Worm (Caenorhabditis elegans) whole organism, young adult: Measurements from ENCODE around the gene R07E5.6.
A peak's percentile ranks its signal among the peaks of the same experiment; 100 is the strongest.

Experiments used
- B0035.1 ChIP-seq: sonication (generic microtip); optimal IDR thresholded peaks from 2 replicates; lab custom pipeline; 2016; ENCODE audit warnings: missing genetic modification characterization, mild to moderate bottlenecking, missing compliant biosample characterization, missing genotype, missing genetic modification reagents
- C06A6.2 ChIP-seq: fragments of 200-800 bp; sonication (Bioruptor generic); conservative IDR thresholded peaks from 2 replicates; pipeline ENCODE4 v1.3.6; 2022; ENCODE audit warnings: missing genetic modification characterization, missing compliant biosample characterization
- C17E4.6 ChIP-seq: fragments of 200-800 bp; sonication (Bioruptor generic); IDR thresholded peaks from 2 replicates; pipeline ENCODE4 v1.3.6; 2022; ENCODE audit warnings: missing genetic modification reagents, missing genetic modification characterization, missing compliant biosample characterization
- F39B2.1 ChIP-seq: fragments of 200-800 bp; sonication (Bioruptor generic); IDR thresholded peaks from 2 replicates; pipeline ENCODE4 v1.3.6; 2022; ENCODE audit warnings: missing genetic modification reagents, missing genetic modification characterization, missing compliant biosample characterization
- F49E8.2 ChIP-seq: sonication (generic microtip); optimal IDR thresholded peaks from 3 replicates; lab custom pipeline; 2017; ENCODE audit warnings: missing genetic modification characterization, mild to moderate bottlenecking, missing compliant biosample characterization, antibody characterized with exemption, moderate library complexity; ENCODE audit not compliant: insufficient read depth
- Y53F4B.3 ChIP-seq: fragments of 200-800 bp; sonication (Bioruptor generic); IDR thresholded peaks from 2 replicates; pipeline ENCODE4 v1.3.6; 2022; ENCODE audit warnings: missing genetic modification reagents, missing genetic modification characterization, missing compliant biosample characterization
- Y79H2A.3 ChIP-seq: fragments of 200-800 bp; sonication (Bioruptor generic); conservative IDR thresholded peaks from 2 replicates; pipeline ENCODE4 v1.3.6; 2022; ENCODE audit warnings: missing genetic modification reagents, missing genetic modification characterization, missing compliant biosample characterization
- akir-1 ChIP-seq: fragments of 200-800 bp; sonication (Bioruptor generic); optimal IDR thresholded peaks from 2 replicates; lab custom pipeline; 2018; ENCODE audit warnings: mild to moderate bottlenecking, missing genetic modification characterization, moderate library complexity, missing compliant biosample characterization
- attf-6 ChIP-seq: fragments of 200-800 bp; sonication (Bioruptor generic); IDR thresholded peaks from 2 replicates; pipeline ENCODE4 v1.3.6; 2022; ENCODE audit warnings: missing genetic modification reagents, missing genetic modification characterization, missing compliant biosample characterization
- bed-2 ChIP-seq: fragments of 200-800 bp; sonication (Bioruptor generic); IDR thresholded peaks from 2 replicates; pipeline ENCODE4 v1.3.6; 2022; ENCODE audit warnings: missing genetic modification reagents, missing genetic modification characterization, missing compliant biosample characterization
- ceh-40 ChIP-seq: fragments of 200-800 bp; sonication (Bioruptor generic); IDR thresholded peaks from 2 replicates; pipeline ENCODE4 v1.3.6; 2022; ENCODE audit warnings: missing genetic modification characterization, missing compliant biosample characterization
- ceh-79 ChIP-seq: sonication (generic microtip); optimal IDR thresholded peaks from 2 replicates; lab custom pipeline; 2017; ENCODE audit warnings: mild to moderate bottlenecking, missing genetic modification characterization, missing compliant biosample characterization
- die-1 ChIP-seq: sonication (generic microtip); optimal IDR thresholded peaks from 2 replicates; lab custom pipeline; 2016; ENCODE audit warnings: missing genotype, mild to moderate bottlenecking, missing genetic modification characterization, missing compliant biosample characterization
- dpff-1 ChIP-seq: sonication (generic microtip); optimal IDR thresholded peaks from 2 replicates; lab custom pipeline; 2017; ENCODE audit warnings: mild to moderate bottlenecking, missing genetic modification characterization, missing compliant biosample characterization
- dpl-1 ChIP-seq: fragments of 150-350 bp; optimal IDR thresholded peaks from 2 replicates; lab custom pipeline; 2014; ENCODE audit warnings: missing biosample characterization, missing genetic modification reagents, missing genetic modification characterization
- hlh-12 ChIP-seq: sonication (generic microtip); optimal IDR thresholded peaks from 2 replicates; lab custom pipeline; 2016; ENCODE audit warnings: missing genetic modification characterization, missing compliant biosample characterization
- hlh-26 ChIP-seq: fragments of 200-800 bp; sonication (Bioruptor generic); conservative IDR thresholded peaks from 2 replicates; pipeline ENCODE4 v1.3.6; 2022; ENCODE audit warnings: missing genetic modification reagents, missing genetic modification characterization, missing compliant biosample characterization
- hsf-1 ChIP-seq: fragments of 200-800 bp; sonication (Bioruptor generic); IDR thresholded peaks from 2 replicates; pipeline ENCODE4 v1.3.6; 2022; ENCODE audit warnings: missing genetic modification reagents, missing genetic modification characterization, missing compliant biosample characterization
- let-526 ChIP-seq: fragments of 200-800 bp; sonication (Bioruptor generic); IDR thresholded peaks from 2 replicates; pipeline ENCODE4 v1.3.6; 2022; ENCODE audit warnings: missing genetic modification reagents, missing genetic modification characterization, missing compliant biosample characterization
- lsl-1 ChIP-seq: fragments of 200-800 bp; sonication (Bioruptor generic); optimal IDR thresholded peaks from 2 replicates; lab custom pipeline; 2018; ENCODE audit warnings: mild to moderate bottlenecking, missing genetic modification characterization, moderate library complexity, missing compliant biosample characterization
- lsy-27 ChIP-seq: sonication (generic microtip); optimal IDR thresholded peaks from 2 replicates; lab custom pipeline; 2017; ENCODE audit warnings: missing genetic modification characterization, mild to moderate bottlenecking, missing compliant biosample characterization, antibody characterized with exemption, missing genotype, borderline replicate concordance; ENCODE audit not compliant: insufficient read depth
- madf-6 ChIP-seq: fragments of 200-800 bp; sonication (Bioruptor generic); IDR thresholded peaks from 2 replicates; pipeline ENCODE4 v1.3.6; 2022; ENCODE audit warnings: missing genetic modification reagents, missing genetic modification characterization, missing compliant biosample characterization
- mel-28 ChIP-seq: sonication (generic microtip); optimal IDR thresholded peaks from 2 replicates; lab custom pipeline; 2016; ENCODE audit warnings: borderline replicate concordance, mild to moderate bottlenecking, missing genetic modification characterization, missing compliant biosample characterization
- mes-4 ChIP-seq: sonication (generic microtip); optimal IDR thresholded peaks from 2 replicates; lab custom pipeline; 2016; ENCODE audit warnings: missing genotype, missing genetic modification characterization, missing compliant biosample characterization
- rec-8 ChIP-seq, 2 experiments: sonication (generic microtip); optimal IDR thresholded peaks; 2 replicates each; lab custom pipeline; 2016; ENCODE audit warnings: mild to moderate bottlenecking in 2 of 2, missing genetic modification characterization in 2 of 2, missing genetic modification reagents in 2 of 2, missing genotype in 2 of 2, missing biosample characterization in 1 of 2, missing compliant biosample characterization in 1 of 2, moderate library complexity in 1 of 2
- sdz-38 ChIP-seq: sonication (generic microtip); optimal IDR thresholded peaks from 2 replicates; lab custom pipeline; 2016; ENCODE audit warnings: missing genotype, missing genetic modification characterization, missing compliant biosample characterization
- snpc-4 ChIP-seq, 5 experiments: fragments of 150-350 bp in 1 of 5; sonication (generic microtip) in 4 of 5; optimal IDR thresholded peaks; 2 replicates each; lab custom pipeline; 2014 to 2018; ENCODE audit warnings: missing genetic modification characterization in 5 of 5, missing biosample characterization in 3 of 5, antibody characterized with exemption in 2 of 5, mild to moderate bottlenecking in 2 of 5, missing compliant biosample characterization in 2 of 5, missing genotype in 2 of 5, moderate library complexity in 2 of 5, missing genetic modification reagents in 1 of 5
- sptf-2 ChIP-seq: fragments of 200-800 bp; sonication (Bioruptor generic); optimal IDR thresholded peaks from 2 replicates; lab custom pipeline; 2018; ENCODE audit warnings: mild to moderate bottlenecking, missing genetic modification characterization, missing compliant biosample characterization
- tbp1 ChIP-seq: fragments of 200-800 bp; sonication (Bioruptor generic); optimal IDR thresholded peaks from 2 replicates; lab custom pipeline; 2018; ENCODE audit warnings: mild to moderate bottlenecking, missing genetic modification characterization, missing compliant biosample characterization
- tbx-9 ChIP-seq: sonication (generic microtip); optimal IDR thresholded peaks from 2 replicates; lab custom pipeline; 2016; ENCODE audit warnings: borderline replicate concordance, missing genetic modification characterization, inconsistent platforms, missing compliant biosample characterization
- unc-62 ChIP-seq: fragments of 150-350 bp; optimal IDR thresholded peaks from 2 replicates; lab custom pipeline; 2014; ENCODE audit warnings: missing biosample characterization, missing genetic modification reagents, missing genetic modification characterization
- ztf-22 ChIP-seq: fragments of 200-800 bp; sonication (Bioruptor generic); optimal IDR thresholded peaks from 2 replicates; lab custom pipeline; 2018; ENCODE audit warnings: mild to moderate bottlenecking, missing genetic modification characterization, moderate library complexity, missing compliant biosample characterization
- ztf-26 ChIP-seq: sonication (generic microtip); optimal IDR thresholded peaks from 2 replicates; lab custom pipeline; 2017; ENCODE audit warnings: missing genetic modification characterization, missing compliant biosample characterization

Gene R07E5.6

ce11 chrIII:4449893-4450579 lies 51.5 kb downstream of the R07E5.6 start, which contains the start of gene ceh-43 (continued):
- TF ChIP-seq lsy-27 (tag; lab: Kevin White, UChicago), result no peak
- no peak for TF ChIP-seq sptf-2 (GFP tag; lab: Kevin White, UChicago)
- no peak for TF ChIP-seq unc-62 (GFP tag; lab: Kevin White, UChicago)
- TF ChIP-seq B0035.1, result no peak
- TF ChIP-seq dpl-1 (GFP tag; lab: Kevin White, UChicago), result no peak
- no peak for TF ChIP-seq akir-1
- no peak for TF ChIP-seq hlh-26
- no peak for TF ChIP-seq C17E4.6 (GFP tag; lab: Robert Waterston, UW)
- TF ChIP-seq ceh-79 (tag; lab: Kevin White, UChicago), result no peak
- no peak for TF ChIP-seq bed-2
- TF ChIP-seq F39B2.1 (GFP tag; lab: Robert Waterston, UW), result no peak
- TF ChIP-seq sdz-38 (tag; lab: Kevin White, UChicago), result no peak
- TF ChIP-seq rec-8 (tag; optimal IDR thresholded peaks at IDR 0.05; lab: Kevin White, UChicago), result peak in 1 of 2 experiments; percentile 11
- TF ChIP-seq attf-6 (GFP tag; lab: Robert Waterston, UW), result no peak
- no peak for TF ChIP-seq Y79H2A.3
- TF ChIP-seq dpff-1 (tag; lab: Kevin White, UChicago), result no peak
- TF ChIP-seq snpc-4 (GFP tag; optimal IDR thresholded peaks at IDR 0.05; lab: Kevin White, UChicago), result peak; percentile 11
- peak in 1 of 4 experiments; percentile 17 for TF ChIP-seq snpc-4 (tag; optimal IDR thresholded peaks at IDR 0.05; lab: Kevin White, UChicago)
- no peak for TF ChIP-seq ztf-22 (GFP tag; lab: Kevin White, UChicago)
- TF ChIP-seq ceh-40, result no peak
- TF ChIP-seq let-526 (GFP tag; lab: Robert Waterston, UW), result no peak
- no peak for TF ChIP-seq mes-4 (tag; lab: Kevin White, UChicago)
- no peak for TF ChIP-seq C06A6.2 (GFP tag; lab: Robert Waterston, UW)
- TF ChIP-seq Y53F4B.3, result no peak
- TF ChIP-seq madf-6 (GFP tag; lab: Robert Waterston, UW), result peak; percentile 64; the same call in 1 of the 2 replicates
- TF ChIP-seq F49E8.2 (tag; lab: Kevin White, UChicago), result no peak
- no peak for TF ChIP-seq ztf-26 (tag; lab: Kevin White, UChicago)
- TF ChIP-seq hlh-12 (tag; lab: Kevin White, UChicago), result no peak
- TF ChIP-seq mel-28, result no peak
- peak; percentile 92 for TF ChIP-seq tbp1 (GFP tag; lab: Kevin White, UChicago)
- no peak for TF ChIP-seq hsf-1 (GFP tag; lab: Robert Waterston, UW)
- peak; percentile 35 for TF ChIP-seq die-1 (tag; lab: Kevin White, UChicago)
- no peak for TF ChIP-seq tbx-9 (tag; lab: Kevin White, UChicago)
- TF ChIP-seq lsl-1 (GFP tag; lab: Kevin White, UChicago), result peak; percentile 33
